Fruit fly (Drosophila melanogaster) whole organism, embryonic: ENCODE results near the gene CG31910.

Experiments
- Blimp-1 ChIP-seq: fragments of 200-800 bp; sonication (Bioruptor generic); optimal IDR thresholded peaks from 3 replicates; lab custom pipeline; 2018; ENCODE audit warnings: missing biosample characterization, missing genetic modification characterization, mild to moderate bottlenecking, moderate library complexity, missing genetic modification reagents
- Bteb2 ChIP-seq: fragments of 200-800 bp; sonication (Bioruptor generic); optimal IDR thresholded peaks from 2 replicates; lab custom pipeline; 2016; ENCODE audit warnings: missing biosample characterization, missing genetic modification characterization
- CG10267 ChIP-seq: fragments of 200-800 bp; sonication (Bioruptor generic); optimal IDR thresholded peaks from 2 replicates; lab custom pipeline; 2018; ENCODE audit warnings: missing biosample characterization, mild to moderate bottlenecking, missing genetic modification characterization, moderate library complexity
- CG10979 ChIP-seq: fragments of 200-800 bp; sonication (Bioruptor generic); optimal IDR thresholded peaks from 2 replicates; lab custom pipeline; 2018; ENCODE audit warnings: missing biosample characterization, mild to moderate bottlenecking, missing genetic modification characterization, moderate library complexity
- CG11398 ChIP-seq: fragments of 200-800 bp; sonication (Bioruptor generic); optimal IDR thresholded peaks from 2 replicates; lab custom pipeline; 2016; ENCODE audit warnings: missing biosample characterization, missing genetic modification characterization
- CG12769 ChIP-seq: fragments of 200-800 bp; sonication (Bioruptor generic); optimal IDR thresholded peaks from 2 replicates; lab custom pipeline; 2019; ENCODE audit warnings: missing biosample characterization, mild to moderate bottlenecking, missing genetic modification characterization, moderate library complexity
- CG14014 ChIP-seq: fragments of 200-800 bp; sonication (Bioruptor generic); IDR thresholded peaks from 2 replicates; pipeline ENCODE4 v1.3.6; 2022; ENCODE audit warnings: missing biosample characterization, missing genetic modification characterization
- CG14441 ChIP-seq: fragments of 200-800 bp; sonication (Bioruptor generic); IDR thresholded peaks from 2 replicates; pipeline ENCODE4 v1.3.6; 2022; ENCODE audit warnings: missing biosample characterization, missing genetic modification characterization
- CG17328 ChIP-seq: fragments of 200-800 bp; sonication (Bioruptor generic); IDR thresholded peaks from 2 replicates; pipeline ENCODE4 v1.3.6; 2022; ENCODE audit warnings: missing biosample characterization, missing genetic modification characterization
- CG17385 ChIP-seq: fragments of 200-800 bp; sonication (Bioruptor generic); optimal IDR thresholded peaks from 3 replicates; lab custom pipeline; 2018; ENCODE audit warnings: missing biosample characterization, mild to moderate bottlenecking, missing genetic modification characterization
- CG18262 ChIP-seq: fragments of 200-800 bp; optimal IDR thresholded peaks from 3 replicates; lab custom pipeline; 2019; ENCODE audit warnings: missing biosample characterization, mild to moderate bottlenecking, missing genetic modification characterization, moderate library complexity
- CG2199 ChIP-seq: fragments of 200-800 bp; sonication (Bioruptor generic); IDR thresholded peaks from 3 replicates; pipeline ENCODE4 v1.3.6; 2022; ENCODE audit warnings: missing biosample characterization, missing genetic modification characterization
- CG30020 ChIP-seq: fragments of 200-800 bp; optimal IDR thresholded peaks from 2 replicates; lab custom pipeline; 2019; ENCODE audit warnings: missing biosample characterization, mild to moderate bottlenecking, missing genetic modification characterization, moderate library complexity
- CG3065 ChIP-seq: fragments of 200-800 bp; sonication (Bioruptor generic); optimal IDR thresholded peaks from 2 replicates; lab custom pipeline; 2016; ENCODE audit warnings: missing biosample characterization, missing genetic modification characterization
- CG31365 ChIP-seq: fragments of 200-800 bp; sonication (Bioruptor generic); optimal IDR thresholded peaks from 2 replicates; lab custom pipeline; 2018; ENCODE audit warnings: missing biosample characterization, mild to moderate bottlenecking, missing genetic modification characterization
- CG34376 ChIP-seq: fragments of 200-800 bp; sonication (Bioruptor generic); optimal IDR thresholded peaks from 2 replicates; lab custom pipeline; 2018; ENCODE audit warnings: missing biosample characterization, mild to moderate bottlenecking, missing genetic modification characterization
- CG3838 ChIP-seq: fragments of 200-800 bp; sonication (Bioruptor generic); optimal IDR thresholded peaks from 3 replicates; lab custom pipeline; 2016; ENCODE audit warnings: missing biosample characterization, missing genetic modification characterization
- CG4617 ChIP-seq: fragments of 200-800 bp; sonication (Bioruptor generic); optimal IDR thresholded peaks from 3 replicates; lab custom pipeline; 2016; ENCODE audit warnings: missing biosample characterization, missing genetic modification characterization, borderline replicate concordance
- CG4707 ChIP-seq: fragments of 200-800 bp; sonication (Bioruptor generic); optimal IDR thresholded peaks from 2 replicates; lab custom pipeline; 2018; ENCODE audit warnings: missing biosample characterization, mild to moderate bottlenecking, missing genetic modification characterization, moderate library complexity
- CG8359 ChIP-seq: fragments of 200-800 bp; sonication (Bioruptor generic); optimal IDR thresholded peaks from 2 replicates; lab custom pipeline; 2017; ENCODE audit warnings: missing biosample characterization, mild to moderate bottlenecking, missing genetic modification characterization, borderline replicate concordance
- CG8388 ChIP-seq: fragments of 200-800 bp; sonication (Bioruptor generic); optimal IDR thresholded peaks from 2 replicates; lab custom pipeline; 2019; ENCODE audit warnings: missing biosample characterization, mild to moderate bottlenecking, missing genetic modification characterization, moderate library complexity
- CG9727 ChIP-seq: fragments of 200-800 bp; sonication (Bioruptor generic); optimal IDR thresholded peaks from 3 replicates; lab custom pipeline; 2017; ENCODE audit warnings: missing biosample characterization, mild to moderate bottlenecking, missing genetic modification characterization
- CG9817 ChIP-seq: fragments of 200-800 bp; sonication (Bioruptor generic); optimal IDR thresholded peaks from 2 replicates; lab custom pipeline; 2018; ENCODE audit warnings: missing biosample characterization, mild to moderate bottlenecking, missing genetic modification characterization, moderate library complexity
- D ChIP-seq, 2 experiments: fragments of 200-800 bp in 1 of 2; fragments of >200 bp in 1 of 2; sonication (Bioruptor generic) in 1 of 2; optimal IDR thresholded peaks; 2 replicates in 1 of 2; 3 replicates in 1 of 2; lab custom pipeline; 2017; ENCODE audit warnings: mild to moderate bottlenecking in 1 of 2, missing biosample characterization in 1 of 2, missing genetic modification characterization in 1 of 2, missing genetic modification reagents in 1 of 2
- Dbx ChIP-seq: fragments of 200-800 bp; sonication (Bioruptor generic); IDR thresholded peaks from 3 replicates; pipeline ENCODE4 v1.3.6; 2022; ENCODE audit warnings: missing biosample characterization, missing genetic modification characterization
- Dip2 ChIP-seq: fragments of 200-800 bp; sonication (Bioruptor generic); IDR thresholded peaks from 2 replicates; pipeline ENCODE4 v1.3.6; 2022; ENCODE audit warnings: missing biosample characterization, missing genetic modification characterization
- Eip74EF ChIP-seq, 2 experiments: fragments of 200-800 bp in 1 of 2; fragments of >200 bp in 1 of 2; sonication (Bioruptor generic) in 1 of 2; optimal IDR thresholded peaks; 2 replicates each; lab custom pipeline; 2017 to 2019; ENCODE audit warnings: missing biosample characterization in 2 of 2, missing genetic modification characterization in 2 of 2, mild to moderate bottlenecking in 1 of 2, moderate library complexity in 1 of 2
- Ets97D ChIP-seq: fragments of 200-800 bp; sonication (Bioruptor generic); optimal IDR thresholded peaks from 3 replicates; lab custom pipeline; 2016; ENCODE audit warnings: missing biosample characterization, missing genetic modification characterization
- Fer1 ChIP-seq: fragments of 200-800 bp; sonication (Bioruptor generic); optimal IDR thresholded peaks from 2 replicates; lab custom pipeline; 2017; ENCODE audit warnings: missing biosample characterization, mild to moderate bottlenecking, missing genetic modification characterization
- Fer3 ChIP-seq: fragments of 200-800 bp; sonication (Bioruptor generic); optimal IDR thresholded peaks from 2 replicates; lab custom pipeline; 2018; ENCODE audit warnings: missing biosample characterization, mild to moderate bottlenecking, missing genetic modification characterization, moderate library complexity
- Hr3 ChIP-seq: fragments of 200-800 bp; sonication (Bioruptor generic); optimal IDR thresholded peaks from 3 replicates; lab custom pipeline; 2016; ENCODE audit warnings: missing biosample characterization, missing genetic modification characterization
- Hr51 ChIP-seq, 2 experiments: fragments of 200-800 bp; sonication (Bioruptor generic); optimal IDR thresholded peaks; 2 replicates in 1 of 2; 3 replicates in 1 of 2; lab custom pipeline; 2016 to 2018; ENCODE audit warnings: missing biosample characterization in 2 of 2, missing genetic modification characterization in 2 of 2, mild to moderate bottlenecking in 1 of 2, moderate library complexity in 1 of 2
- Med ChIP-seq: fragments of 200-800 bp; sonication (Bioruptor generic); peaks from one replicate; lab custom pipeline; 2016; ENCODE audit warnings: missing biosample characterization, missing genetic modification characterization, mild to moderate bottlenecking, inconsistent platforms, moderate library complexity
- Nf-YB ChIP-seq: fragments of 200-800 bp; sonication (Bioruptor generic); optimal IDR thresholded peaks from 3 replicates; lab custom pipeline; 2019; ENCODE audit warnings: missing biosample characterization, mild to moderate bottlenecking, missing genetic modification characterization, moderate library complexity
- PHDP ChIP-seq: fragments of 200-800 bp; sonication (Bioruptor generic); optimal IDR thresholded peaks from 3 replicates; lab custom pipeline; 2018; ENCODE audit warnings: missing biosample characterization, mild to moderate bottlenecking, missing genetic modification characterization, moderate library complexity
- Pdp1 ChIP-seq, 2 experiments: fragments of 200-800 bp; sonication (Bioruptor generic); optimal IDR thresholded peaks; 3 replicates each; lab custom pipeline; 2016; ENCODE audit warnings: missing biosample characterization in 2 of 2, missing genetic modification characterization in 2 of 2, mild to moderate bottlenecking in 1 of 2, moderate library complexity in 1 of 2
- Rx ChIP-seq: fragments of 200-800 bp; sonication (Bioruptor generic); IDR thresholded peaks from 2 replicates; pipeline ENCODE4 v1.3.6; 2022; ENCODE audit warnings: missing biosample characterization, missing genetic modification characterization
- Sox102F ChIP-seq: fragments of 200-800 bp; sonication (Bioruptor generic); optimal IDR thresholded peaks from 2 replicates; lab custom pipeline; 2018; ENCODE audit warnings: missing biosample characterization, mild to moderate bottlenecking, missing genetic modification characterization, moderate library complexity
- YL-1 ChIP-seq: fragments of 200-800 bp; sonication (Bioruptor generic); optimal IDR thresholded peaks from 3 replicates; lab custom pipeline; 2017; ENCODE audit warnings: missing biosample characterization, mild to moderate bottlenecking, missing genetic modification characterization
- cg ChIP-seq: fragments of 200-800 bp; sonication (Bioruptor generic); optimal IDR thresholded peaks from 3 replicates; lab custom pipeline; 2019; ENCODE audit warnings: missing biosample characterization, mild to moderate bottlenecking, missing genetic modification characterization, moderate library complexity
- dmrt99B ChIP-seq: fragments of 200-800 bp; sonication (Bioruptor generic); optimal IDR thresholded peaks from 2 replicates; lab custom pipeline; 2018; ENCODE audit warnings: missing biosample characterization, mild to moderate bottlenecking, missing genetic modification characterization, moderate library complexity
- en ChIP-seq: fragments of 200-800 bp; sonication (Bioruptor generic); optimal IDR thresholded peaks from 2 replicates; lab custom pipeline; 2016; ENCODE audit warnings: missing biosample characterization, missing genetic modification characterization
- fd96Cb ChIP-seq: fragments of 200-800 bp; sonication (Bioruptor generic); optimal IDR thresholded peaks from 2 replicates; lab custom pipeline; 2018; ENCODE audit warnings: missing biosample characterization, mild to moderate bottlenecking, missing genetic modification characterization, moderate library complexity
- ind ChIP-seq: fragments of 200-800 bp; sonication (Bioruptor generic); optimal IDR thresholded peaks from 3 replicates; lab custom pipeline; 2016; ENCODE audit warnings: missing biosample characterization, missing genetic modification characterization
- kah ChIP-seq: fragments of 200-800 bp; sonication (Bioruptor generic); optimal IDR thresholded peaks from 2 replicates; lab custom pipeline; 2018; ENCODE audit warnings: missing biosample characterization, mild to moderate bottlenecking, missing genetic modification characterization
- nmo ChIP-seq: fragments of 200-800 bp; sonication (Bioruptor generic); optimal IDR thresholded peaks from 2 replicates; lab custom pipeline; 2018; ENCODE audit warnings: missing biosample characterization, mild to moderate bottlenecking, missing genetic modification characterization, moderate library complexity
- sd ChIP-seq: fragments of 200-800 bp; sonication (Bioruptor generic); optimal IDR thresholded peaks from 3 replicates; lab custom pipeline; 2018; ENCODE audit warnings: missing biosample characterization, mild to moderate bottlenecking, missing genetic modification characterization, moderate library complexity
- tap ChIP-seq: fragments of 200-800 bp; optimal IDR thresholded peaks from 3 replicates; lab custom pipeline; 2019; ENCODE audit warnings: missing biosample characterization, mild to moderate bottlenecking, missing genetic modification characterization, moderate library complexity
- zf30C ChIP-seq: fragments of 200-800 bp; sonication (Bioruptor generic); optimal IDR thresholded peaks from 3 replicates; lab custom pipeline; 2018; ENCODE audit warnings: missing biosample characterization, mild to moderate bottlenecking, missing genetic modification characterization

The CG31910 gene

DNA sequence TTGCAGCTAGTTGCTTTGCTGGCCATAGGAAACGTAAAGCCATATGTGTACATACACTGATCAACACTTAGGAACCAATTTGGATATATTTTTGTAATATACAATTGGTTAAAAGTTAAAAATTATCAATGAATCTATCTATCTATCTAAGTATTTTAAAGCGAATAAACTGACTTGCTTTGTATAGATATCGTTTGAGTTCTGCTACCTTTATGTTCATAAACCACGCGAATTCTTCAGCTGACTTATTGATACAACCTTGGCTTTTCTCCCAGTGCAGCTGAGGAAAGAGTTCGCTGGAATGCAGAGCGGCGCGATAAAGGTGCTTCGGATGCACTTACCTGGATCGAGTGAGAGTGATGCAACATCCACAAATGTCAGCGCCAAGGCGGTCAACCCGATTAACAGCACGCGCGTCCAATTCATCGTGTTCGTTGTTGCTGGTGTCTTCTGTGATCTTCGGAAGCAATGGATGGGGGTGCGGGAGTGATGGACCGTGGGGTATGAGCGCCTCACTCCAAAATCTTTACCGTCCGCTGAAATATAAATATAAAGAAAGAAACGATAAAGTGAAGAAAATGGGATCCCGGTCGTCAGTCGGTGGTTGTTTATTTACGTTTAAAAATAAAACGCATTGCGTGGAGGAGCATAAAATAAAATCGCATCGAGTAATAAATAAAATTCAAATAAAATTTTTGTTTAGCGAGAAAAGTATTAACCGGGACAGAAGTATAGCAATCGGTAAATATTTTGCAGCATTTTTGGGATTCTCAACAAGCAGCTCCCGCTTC is 43.8 kb downstream of the CG31910 start (continued):
- TF ChIP-seq en (GFP tag; lab: Kevin White, UChicago): no peak
- TF ChIP-seq CG9727 (GFP tag; lab: Kevin White, UChicago): no peak
- peak; percentile 32 for TF ChIP-seq Sox102F (GFP tag; lab: Kevin White, UChicago)
- TF ChIP-seq CG31365 (tag; lab: Kevin White, UChicago): no peak
- TF ChIP-seq CG18262 (tag; lab: Kevin White, UChicago): peak; percentile 13
- peak in 1 of 2 experiments; percentile 66 for TF ChIP-seq Pdp1 (GFP tag; optimal IDR thresholded peaks at IDR 0.05; lab: Kevin White, UChicago)
- peak; percentile 54 for TF ChIP-seq sd (tag; lab: Kevin White, UChicago)
- no peak for TF ChIP-seq CG3838
- peak; percentile 48 for TF ChIP-seq Blimp-1
- TF ChIP-seq CG9817 (tag; lab: Kevin White, UChicago): no peak
- no peak for TF ChIP-seq CG3065
- 0 out of 2 replicates have a peak, but pooled peaks have one; percentile 14 for TF ChIP-seq Rx
- no peak for TF ChIP-seq Fer3 (tag; lab: Kevin White, UChicago)
- peak; percentile 30 for TF ChIP-seq CG10979 (tag; lab: Kevin White, UChicago)
- no peak for TF ChIP-seq nmo (GFP tag; lab: Kevin White, UChicago)
- peak; percentile 2 for TF ChIP-seq fd96Cb (tag; lab: Kevin White, UChicago)
- TF ChIP-seq CG14014: no peak
- TF ChIP-seq CG14441 (GFP tag; lab: Robert Waterston, UW): no peak
- TF ChIP-seq dmrt99B (tag; lab: Kevin White, UChicago): peak; percentile 42
- TF ChIP-seq Hr3: no peak
- TF ChIP-seq zf30C (GFP tag; lab: Kevin White, UChicago): peak; percentile 0
- TF ChIP-seq CG11398 (GFP tag; lab: Kevin White, UChicago): no peak
- peak in 1 of 2 experiments; percentile 4 for TF ChIP-seq Hr51 (GFP tag; optimal IDR thresholded peaks at IDR 0.05; lab: Kevin White, UChicago)
- TF ChIP-seq CG12769 (tag; lab: Kevin White, UChicago): no peak
- no peak for TF ChIP-seq CG4617 (GFP tag; lab: Kevin White, UChicago)
- TF ChIP-seq CG10267 (tag; lab: Kevin White, UChicago): peak; percentile 6
- no peak for TF ChIP-seq CG34376 (GFP tag; lab: Kevin White, UChicago)
- TF ChIP-seq CG2199: 0 out of 3 replicates have a peak, but pooled peaks have one; percentile 28
- no peak for TF ChIP-seq Eip74EF (GFP tag; optimal IDR thresholded peaks at IDR 0.05; lab: Kevin White, UChicago)
- peak; percentile 26 for TF ChIP-seq Med
- TF ChIP-seq kah (GFP tag; lab: Kevin White, UChicago): peak; percentile 93
- peak; percentile 27 for TF ChIP-seq CG8359 (GFP tag; lab: Kevin White, UChicago)
- no peak for TF ChIP-seq CG17328 (GFP tag; lab: Robert Waterston, UW)
- TF ChIP-seq Nf-YB: no peak
- TF ChIP-seq tap (tag; lab: Kevin White, UChicago): no peak
- TF ChIP-seq CG17385 (GFP tag; lab: Kevin White, UChicago): no peak
- TF ChIP-seq Bteb2 (GFP tag; lab: Kevin White, UChicago): no peak

DNA sequence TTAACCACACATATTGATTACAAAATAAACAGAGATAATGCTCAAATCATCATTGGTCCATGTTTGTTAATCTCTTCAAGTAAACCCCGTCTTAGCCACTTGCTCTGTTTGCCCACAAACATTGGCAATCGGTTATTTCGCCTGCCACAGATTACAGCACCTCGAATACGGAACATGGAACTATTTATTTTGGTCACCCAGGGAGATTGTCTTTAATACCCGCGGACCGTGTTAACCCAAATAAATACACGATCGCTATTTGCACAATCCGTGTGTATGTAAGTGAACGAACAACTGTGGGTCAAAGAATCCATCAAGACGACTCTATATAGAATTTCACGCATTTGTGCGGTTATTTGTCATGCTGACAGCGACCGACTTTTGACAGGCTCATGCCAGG is 44.7 kb downstream of the CG31910 start:
- TF ChIP-seq cg (GFP tag; lab: Kevin White, UChicago): no peak
- no peak for TF ChIP-seq CG8388 (GFP tag; lab: Kevin White, UChicago)
- no peak for TF ChIP-seq CG30020
- peak; percentile 29 for TF ChIP-seq PHDP (tag; lab: Kevin White, UChicago)
- TF ChIP-seq Fer1 (GFP tag; lab: Kevin White, UChicago): no peak
- no peak for TF ChIP-seq Ets97D (GFP tag; lab: Kevin White, UChicago)
- no peak for TF ChIP-seq D (optimal IDR thresholded peaks at IDR 0.05; lab: Kevin White, UChicago)
- no peak for TF ChIP-seq D (GFP tag; optimal IDR thresholded peaks at IDR 0.05; lab: Kevin White, UChicago)
- TF ChIP-seq Dbx: no peak
- no peak for TF ChIP-seq YL-1 (GFP tag; lab: Kevin White, UChicago)
- TF ChIP-seq CG4707 (GFP tag; lab: Kevin White, UChicago): no peak
- no peak for TF ChIP-seq ind
- no peak for TF ChIP-seq Dip2 (GFP tag; lab: Robert Waterston, UW)
